Fruit fly (Drosophila melanogaster): ENCODE measurements around the gene Cpr76Bd.

Cpr76Bd gene

DNA sequence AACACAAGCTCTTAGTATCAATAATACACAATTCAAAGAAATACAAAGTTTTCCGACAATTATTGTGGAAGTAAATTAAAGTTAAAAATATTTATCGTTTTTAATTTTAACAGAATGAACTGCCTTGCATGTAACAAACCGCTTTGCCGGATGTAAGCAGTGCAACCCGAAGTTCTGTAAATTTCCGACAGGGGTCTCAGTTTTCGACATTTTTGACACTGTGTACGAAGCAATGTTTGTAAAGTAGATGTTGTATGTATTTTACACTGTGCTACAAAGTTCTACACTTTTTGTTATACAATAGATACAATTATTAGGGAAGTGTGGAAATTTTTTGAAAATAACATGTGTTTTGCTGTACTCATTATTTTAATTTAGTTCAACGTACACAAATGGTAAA lies 16.0 kb upstream of the Cpr76Bd start (continued):
- no peak for TF ChIP-seq hkb (optimal IDR thresholded peaks at IDR 0.05)
- TF ChIP-seq hkb (GFP tag; IDR thresholded peaks at IDR 0.05) = no peak; the same call in 1 of the 2 replicates
- TF ChIP-seq Oaz (GFP tag; IDR thresholded peaks at IDR 0.05) = peak; percentile 89
- TF ChIP-seq CG7357 (GFP tag; IDR thresholded peaks at IDR 0.05) = peak; percentile 76
- TF ChIP-seq CG18011 (GFP tag; optimal IDR thresholded peaks at IDR 0.05) = peak; percentile 77
- peak; percentile 71 for TF ChIP-seq Chrac-16 (GFP tag; optimal IDR thresholded peaks at IDR 0.05)
- peak; percentile 76 for TF ChIP-seq CG15514 (GFP tag; optimal IDR thresholded peaks at IDR 0.05)
- TF ChIP-seq CG14965 (GFP tag; optimal IDR thresholded peaks at IDR 0.05; ENCODE audit: borderline replicate concordance) = peak; percentile 76
- TF ChIP-seq br (optimal IDR thresholded peaks at IDR 0.05) = no peak
- no peak for TF ChIP-seq grn (GFP tag; optimal IDR thresholded peaks at IDR 0.05)
- peak; percentile 70 for TF ChIP-seq CG3065 (GFP tag; optimal IDR thresholded peaks at IDR 0.05)
- TF ChIP-seq ranshi (GFP tag; IDR thresholded peaks at IDR 0.05) = peak; percentile 89
- peak; percentile 79 for TF ChIP-seq fd3F (GFP tag; optimal IDR thresholded peaks at IDR 0.05)
- peak; percentile 76 for TF ChIP-seq CG18262 (tag; optimal IDR thresholded peaks at IDR 0.05)
- no peak for TF ChIP-seq PHDP (tag; optimal IDR thresholded peaks at IDR 0.05)
- TF ChIP-seq onecut (GFP tag; IDR thresholded peaks at IDR 0.05) = peak; percentile 87
- TF ChIP-seq CG14860 (GFP tag; IDR thresholded peaks at IDR 0.05; ENCODE audit: partially characterized antibody) = 0 out of 3 replicates have a peak, but pooled peaks have one; percentile 12
- peak; percentile 78 for TF ChIP-seq CG13894 (tag; optimal IDR thresholded peaks at IDR 0.05)
- TF ChIP-seq HLHmδ (GFP tag; optimal IDR thresholded peaks at IDR 0.05) = peak; percentile 74
- peak; percentile 94 for TF ChIP-seq emc (GFP tag; optimal IDR thresholded peaks at IDR 0.05)
- TF ChIP-seq Hmx (GFP tag; optimal IDR thresholded peaks at IDR 0.05) = peak; percentile 71
- TF ChIP-seq CG4424 (GFP tag; optimal IDR thresholded peaks at IDR 0.05) = peak; percentile 94
- peak; percentile 81 for TF ChIP-seq CG11093 (GFP tag; IDR thresholded peaks at IDR 0.05)
- TF ChIP-seq Scr (GFP tag; IDR thresholded peaks at IDR 0.05; ENCODE audit: partially characterized antibody) = 0 out of 2 replicates have a peak, but pooled peaks have one; percentile 17
- no peak; the same call in 1 of the 2 replicates for TF ChIP-seq crol (GFP tag; IDR thresholded peaks at IDR 0.05)
- peak; percentile 71 for TF ChIP-seq CG7786 (GFP tag; optimal IDR thresholded peaks at IDR 0.05)
- TF ChIP-seq CG8290 (GFP tag; optimal IDR thresholded peaks at IDR 0.05) = peak; percentile 95
- peak; percentile 57 to 89 for TF ChIP-seq CG8290 (tag; optimal IDR thresholded peaks at IDR 0.05)
- TF ChIP-seq yki (optimal IDR thresholded peaks at IDR 0.05) = peak; percentile 6
- peak; percentile 87 for TF ChIP-seq ind (GFP tag; optimal IDR thresholded peaks at IDR 0.05)
- TF ChIP-seq vfl (GFP tag; optimal IDR thresholded peaks at IDR 0.05) = peak; percentile 84
- peak; percentile 79 for TF ChIP-seq twi (tag; optimal IDR thresholded peaks at IDR 0.05)
- no peak for TF ChIP-seq pros (GFP tag; optimal IDR thresholded peaks at IDR 0.05)
- TF ChIP-seq vvl (GFP tag; IDR thresholded peaks at IDR 0.05) = peak; percentile 96
- TF ChIP-seq lov (optimal IDR thresholded peaks at IDR 0.05) = no peak
- TF ChIP-seq lov (GFP tag; IDR thresholded peaks at IDR 0.05) = peak; percentile 95
- TF ChIP-seq da (GFP tag; optimal IDR thresholded peaks at IDR 0.05) = peak; percentile 74
- TF ChIP-seq Doc2 (GFP tag; IDR thresholded peaks at IDR 0.05) = peak; percentile 93
- peak; percentile 73 for TF ChIP-seq CG18476 (GFP tag; optimal IDR thresholded peaks at IDR 0.05)
- TF ChIP-seq CG2875 (GFP tag; optimal IDR thresholded peaks at IDR 0.05) = peak; percentile 85
- peak; percentile 67 for TF ChIP-seq Sox100B (GFP tag; optimal IDR thresholded peaks at IDR 0.05)
- TF ChIP-seq TFAM (GFP tag; optimal IDR thresholded peaks at IDR 0.05) = peak; percentile 27
- TF ChIP-seq cad (GFP tag; optimal IDR thresholded peaks at IDR 0.05) = no peak
- TF ChIP-seq ham (GFP tag; IDR thresholded peaks at IDR 0.05) = peak; percentile 92
- peak; percentile 70 for TF ChIP-seq CG13424 (tag; optimal IDR thresholded peaks at IDR 0.05)
- TF ChIP-seq sc (optimal IDR thresholded peaks at IDR 0.05) = no peak
- peak; percentile 46 for TF ChIP-seq sc (GFP tag; optimal IDR thresholded peaks at IDR 0.05)
- no peak for TF ChIP-seq sna (GFP tag; IDR thresholded peaks at IDR 0.05; ENCODE audit: partially characterized antibody)
- peak; percentile 93 for TF ChIP-seq lab (GFP tag; optimal IDR thresholded peaks at IDR 0.05)
- no peak for TF ChIP-seq kah (GFP tag; optimal IDR thresholded peaks at IDR 0.05)
- TF ChIP-seq CG3163 (GFP tag; optimal IDR thresholded peaks at IDR 0.05) = peak; percentile 68
- TF ChIP-seq CHES-1-like (GFP tag; optimal IDR thresholded peaks at IDR 0.05) = peak; percentile 85
- peak; percentile 83 for TF ChIP-seq CG12744 (GFP tag; optimal IDR thresholded peaks at IDR 0.05)
